Worm (Caenorhabditis elegans) whole organism, L4 larva: Measurements from ENCODE around the gene idpp-15.
A peak's percentile ranks its signal among the peaks of the same experiment; 100 is the strongest.

ENCODE experiments used
- F49E8.2 ChIP-seq: sonication (generic microtip); optimal IDR thresholded peaks from 2 replicates; lab custom pipeline; 2016; ENCODE audit warnings: missing compliant biosample characterization, mild to moderate bottlenecking, missing genetic modification characterization, borderline replicate concordance
- T20F7.1 ChIP-seq: fragments of 200-800 bp; sonication (Bioruptor generic); optimal IDR thresholded peaks from 2 replicates; lab custom pipeline; 2018; ENCODE audit warnings: mild to moderate bottlenecking, missing genetic modification characterization, missing compliant biosample characterization
- Y75B8A.6 ChIP-seq: fragments of 200-800 bp; sonication (Bioruptor generic); IDR thresholded peaks from 2 replicates; pipeline ENCODE4 v1.3.6; 2022; ENCODE audit warnings: missing genetic modification reagents, missing genetic modification characterization, missing compliant biosample characterization
- egl-43 ChIP-seq: fragments of 200-800 bp; sonication (Bioruptor generic); IDR thresholded peaks from 2 replicates; pipeline ENCODE4 v1.3.6; 2022; ENCODE audit warnings: missing genetic modification reagents, missing genetic modification characterization, missing compliant biosample characterization
- spr-3 ChIP-seq: fragments of 200-800 bp; sonication (Bioruptor generic); optimal IDR thresholded peaks from 2 replicates; lab custom pipeline; 2018; ENCODE audit warnings: mild to moderate bottlenecking, missing genetic modification characterization, missing compliant biosample characterization
- unc-39 ChIP-seq: sonication (generic microtip); optimal IDR thresholded peaks from 2 replicates; lab custom pipeline; 2017; ENCODE audit warnings: missing biosample characterization, missing genetic modification characterization
- unc-62 ChIP-seq, 3 experiments: fragments of 150-350 bp in 1 of 3; sonication (generic microtip); optimal IDR thresholded peaks in 2 of 3; peaks in 1 of 3; 1 replicate in 1 of 3; 2 replicates in 2 of 3; lab custom pipeline; 2014 to 2017; ENCODE audit warnings: missing biosample characterization in 3 of 3, missing genetic modification characterization in 3 of 3, missing genetic modification reagents in 3 of 3, missing genotype in 1 of 3

- no peak for TF ChIP-seq unc-39 (tag; lab: Kevin White, UChicago)
- TF ChIP-seq egl-43 (GFP tag; lab: Robert Waterston, UW), result 0 out of 2 replicates have a peak, but pooled peaks have one; percentile 11
- TF ChIP-seq F49E8.2 (tag; lab: Kevin White, UChicago), result no peak
- TF ChIP-seq unc-62 (GFP tag; optimal IDR thresholded peaks at IDR 0.05 in 1 of 2; lab: Kevin White, UChicago), result no peak
- no peak for TF ChIP-seq unc-62 (tag; optimal IDR thresholded peaks at IDR 0.05; lab: Kevin White, UChicago)
- no peak for TF ChIP-seq T20F7.1 (GFP tag; lab: Kevin White, UChicago)
- TF ChIP-seq spr-3 (GFP tag; lab: Kevin White, UChicago), result no peak
- no peak for TF ChIP-seq Y75B8A.6
Measured at ce11 chrIII:8518990-8519389, 5.9 kb upstream of the idpp-15 start.
